Fruit fly (Drosophila melanogaster) whole organism, adult: ENCODE data around the gene E2f1.

ENCODE experiments used
- CG11617 ChIP-seq: fragments of 200-800 bp; sonication (Bioruptor generic); optimal IDR thresholded peaks from 2 replicates; lab custom pipeline; 2017; ENCODE audit warnings: mild to moderate bottlenecking, missing biosample characterization, missing genetic modification reagents, missing genetic modification characterization
- CG12768 ChIP-seq: fragments of 200-800 bp; sonication (Bioruptor generic); optimal IDR thresholded peaks from 2 replicates; lab custom pipeline; 2017; ENCODE audit warnings: missing biosample characterization, missing genetic modification characterization, mild to moderate bottlenecking, moderate library complexity, missing genetic modification reagents
- CG14711 ChIP-seq: fragments of 200-800 bp; sonication (Bioruptor generic); optimal IDR thresholded peaks from 2 replicates; lab custom pipeline; 2018; ENCODE audit warnings: missing biosample characterization, mild to moderate bottlenecking, missing genetic modification characterization, moderate library complexity
- CG1620 ChIP-seq: fragments of 200-800 bp; sonication (Bioruptor generic); optimal IDR thresholded peaks from 2 replicates; lab custom pipeline; 2016; ENCODE audit warnings: missing biosample characterization, missing genetic modification characterization
- CG33017 ChIP-seq: fragments of 200-800 bp; sonication (Bioruptor generic); optimal IDR thresholded peaks from 2 replicates; lab custom pipeline; 2018; ENCODE audit warnings: missing biosample characterization, mild to moderate bottlenecking, missing genetic modification characterization, moderate library complexity
- CG5204 ChIP-seq: fragments of 200-800 bp; sonication (Bioruptor generic); optimal IDR thresholded peaks from 2 replicates; lab custom pipeline; 2016; ENCODE audit warnings: missing biosample characterization, missing genetic modification characterization
- CG7045 ChIP-seq: fragments of 200-800 bp; sonication (Bioruptor generic); optimal IDR thresholded peaks from 2 replicates; lab custom pipeline; 2017; ENCODE audit warnings: missing biosample characterization, mild to moderate bottlenecking, missing genetic modification characterization
- CG7101 ChIP-seq: fragments of 200-800 bp; sonication (Bioruptor generic); optimal IDR thresholded peaks from 2 replicates; lab custom pipeline; 2018; ENCODE audit warnings: missing biosample characterization, mild to moderate bottlenecking, missing genetic modification characterization, moderate library complexity
- Clk ChIP-seq: fragments of 200-800 bp; sonication (Bioruptor generic); optimal IDR thresholded peaks from 2 replicates; lab custom pipeline; 2017; ENCODE audit warnings: missing biosample characterization, missing genetic modification characterization
- Crg-1 ChIP-seq: fragments of 200-800 bp; sonication (Bioruptor generic); optimal IDR thresholded peaks from 2 replicates; lab custom pipeline; 2016; ENCODE audit warnings: missing biosample characterization, missing genetic modification characterization
- Hr96 ChIP-seq: fragments of 200-800 bp; sonication (Bioruptor generic); optimal IDR thresholded peaks from 2 replicates; lab custom pipeline; 2016; ENCODE audit warnings: missing biosample characterization, missing genetic modification characterization
- Mnt ChIP-seq: fragments of 200-800 bp; sonication (Bioruptor generic); optimal IDR thresholded peaks from 2 replicates; lab custom pipeline; 2016; ENCODE audit warnings: missing biosample characterization, mild to moderate bottlenecking, missing genetic modification characterization
- bab1 ChIP-seq: fragments of 200-800 bp; sonication (Bioruptor generic); optimal IDR thresholded peaks from 3 replicates; lab custom pipeline; 2019; ENCODE audit warnings: missing biosample characterization, mild to moderate bottlenecking, missing genetic modification characterization, moderate library complexity
- cic ChIP-seq: fragments of 200-800 bp; sonication (Bioruptor generic); optimal IDR thresholded peaks from 2 replicates; lab custom pipeline; 2017; ENCODE audit warnings: missing biosample characterization, mild to moderate bottlenecking, missing genetic modification characterization, moderate library complexity
- cnc ChIP-seq, 2 experiments: fragments of >200 bp; optimal IDR thresholded peaks; 2 replicates each; lab custom pipeline; 2017
- kay ChIP-seq: fragments of 200-800 bp; sonication (Bioruptor generic); peaks from one replicate; lab custom pipeline; 2016; ENCODE audit warnings: missing biosample characterization, missing genetic modification characterization, borderline replicate concordance
- ovo ChIP-seq: fragments of 200-800 bp; sonication (Bioruptor generic); optimal IDR thresholded peaks from 2 replicates; lab custom pipeline; 2016; ENCODE audit warnings: missing biosample characterization, missing genetic modification characterization
- pad ChIP-seq: fragments of 200-800 bp; sonication (Bioruptor generic); optimal IDR thresholded peaks from 3 replicates; lab custom pipeline; 2017; ENCODE audit warnings: missing biosample characterization, missing genetic modification characterization, mild to moderate bottlenecking, moderate library complexity, missing genetic modification reagents
- tj ChIP-seq: fragments of 200-800 bp; sonication (Bioruptor generic); optimal IDR thresholded peaks from 3 replicates; lab custom pipeline; 2017; ENCODE audit warnings: missing biosample characterization, mild to moderate bottlenecking, missing genetic modification characterization, moderate library complexity
- toe ChIP-seq: fragments of 200-800 bp; sonication (Bioruptor generic); optimal IDR thresholded peaks from 2 replicates; lab custom pipeline; 2016; ENCODE audit warnings: missing biosample characterization, missing genetic modification characterization

Gene E2f1

DNA sequence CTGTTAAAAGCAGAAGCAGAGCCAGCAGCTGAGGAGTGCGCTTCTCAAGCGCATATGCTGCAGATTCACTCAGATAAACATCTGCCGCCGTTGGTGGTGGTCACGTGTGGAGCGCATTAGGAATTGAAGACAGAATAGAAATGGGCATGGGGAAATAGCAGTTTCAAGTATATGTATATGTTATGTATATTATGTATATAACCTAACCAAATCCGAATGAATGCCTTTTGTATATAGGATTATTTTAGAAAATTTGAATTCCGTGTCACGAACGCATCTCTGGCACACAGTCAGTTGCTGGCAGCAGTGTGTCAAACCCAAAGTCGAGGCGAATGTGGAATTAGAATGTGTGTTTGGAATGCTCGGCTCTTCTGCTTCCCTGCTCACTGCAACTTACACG is 30.4 kb upstream of the E2f1 start:
- TF ChIP-seq bab1 (GFP tag; lab: Kevin White, UChicago) (no peak), pad (no peak), kay (GFP tag; lab: Kevin White, UChicago) (no peak), CG7101 (no peak)

DNA sequence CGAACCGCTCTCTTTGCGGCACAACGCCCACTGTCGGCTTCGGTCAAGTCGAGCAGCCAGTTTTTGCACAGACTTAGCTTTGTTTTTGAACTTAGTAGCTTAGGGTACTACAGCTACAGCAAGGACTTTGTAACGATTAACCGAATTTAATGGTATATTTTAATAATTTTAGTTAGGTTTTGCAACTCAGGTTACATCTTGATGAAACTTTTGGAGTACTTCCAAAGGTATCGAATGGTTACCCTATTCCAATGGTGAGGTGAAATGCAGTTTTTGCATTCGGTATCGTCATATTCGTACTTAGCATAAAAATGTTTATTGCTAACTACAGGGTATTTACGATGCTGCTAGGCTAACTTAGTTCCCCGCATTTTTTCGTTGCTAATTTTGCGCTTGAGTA is 27.9 kb upstream of the E2f1 start:
- no peak for TF ChIP-seq Mnt (GFP tag; lab: Kevin White, UChicago)
- TF ChIP-seq CG1620: no peak
- no peak for TF ChIP-seq cnc (optimal IDR thresholded peaks at IDR 0.05; lab: Kevin White, UChicago)

DNA sequence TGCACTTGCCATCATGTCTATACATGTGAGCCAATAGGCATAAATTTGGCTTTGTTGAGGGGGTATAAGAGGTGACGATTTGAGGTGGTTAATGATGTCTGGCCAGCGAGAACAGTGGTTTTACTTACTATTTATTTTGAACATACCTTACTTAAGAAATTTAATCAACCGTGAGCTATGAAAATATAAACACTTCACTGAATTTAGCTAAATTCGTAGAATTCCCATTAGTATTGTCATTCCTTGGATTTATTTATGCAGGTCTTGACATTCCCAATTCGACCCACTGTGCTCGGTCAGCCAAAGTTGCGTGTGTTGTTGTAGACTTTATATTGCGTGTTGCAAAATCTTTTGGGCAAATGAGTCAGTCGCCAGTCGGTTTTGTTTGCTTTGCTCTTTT is 27.2 kb upstream of the E2f1 start:
- TF ChIP-seq toe (GFP tag; lab: Kevin White, UChicago): no peak
- no peak for TF ChIP-seq kay (GFP tag; lab: Kevin White, UChicago)
- no peak for TF ChIP-seq CG14711 (tag; lab: Kevin White, UChicago)
- TF ChIP-seq pad: no peak
- no peak for TF ChIP-seq cic
- TF ChIP-seq CG7101: no peak
- no peak for TF ChIP-seq Crg-1
- no peak for TF ChIP-seq CG12768 (GFP tag; lab: Kevin White, UChicago)
- no peak for TF ChIP-seq Hr96 (GFP tag; lab: Kevin White, UChicago)
- no peak for TF ChIP-seq Clk (GFP tag; lab: Kevin White, UChicago)
- TF ChIP-seq CG1620: no peak
- TF ChIP-seq CG5204 (GFP tag; lab: Kevin White, UChicago): no peak
- no peak for TF ChIP-seq CG33017 (tag; lab: Kevin White, UChicago)
- no peak for TF ChIP-seq tj (GFP tag; lab: Kevin White, UChicago)

DNA sequence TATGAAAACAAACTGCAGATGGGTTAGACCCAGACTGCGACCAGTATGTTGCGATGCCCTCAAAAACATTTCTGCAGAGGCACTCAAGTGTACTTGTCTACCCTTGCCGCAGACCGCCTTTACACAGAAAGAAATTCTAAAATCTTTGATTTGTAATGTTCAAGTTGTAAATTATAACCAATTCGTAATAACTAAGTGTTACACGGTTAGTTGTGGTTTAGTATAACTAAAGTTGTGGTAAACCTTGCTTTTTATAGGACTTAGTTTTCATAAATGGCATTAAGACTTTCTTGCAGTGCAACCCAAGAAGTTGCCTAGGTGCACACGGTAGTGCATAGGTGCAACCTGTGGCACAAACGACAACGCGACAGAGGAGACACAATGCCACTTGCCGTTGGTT is 21.4 kb upstream of the E2f1 start:
- TF ChIP-seq CG7101 (no peak), CG12768 (GFP tag; lab: Kevin White, UChicago) (no peak), CG33017 (tag; lab: Kevin White, UChicago) (no peak), CG7045 (no peak), pad (no peak), Clk (GFP tag; lab: Kevin White, UChicago) (no peak), CG5204 (GFP tag; lab: Kevin White, UChicago) (no peak), kay (GFP tag; lab: Kevin White, UChicago) (no peak), CG11617 (GFP tag; lab: Kevin White, UChicago) (no peak), Crg-1 (no peak), CG14711 (tag; lab: Kevin White, UChicago) (no peak), cic (no peak), tj (GFP tag; lab: Kevin White, UChicago) (no peak), ovo (GFP tag; lab: Kevin White, UChicago) (no peak), cnc (optimal IDR thresholded peaks at IDR 0.05; lab: Kevin White, UChicago) (no peak), toe (GFP tag; lab: Kevin White, UChicago) (no peak), CG1620 (no peak), bab1 (GFP tag; lab: Kevin White, UChicago) (no peak)

DNA sequence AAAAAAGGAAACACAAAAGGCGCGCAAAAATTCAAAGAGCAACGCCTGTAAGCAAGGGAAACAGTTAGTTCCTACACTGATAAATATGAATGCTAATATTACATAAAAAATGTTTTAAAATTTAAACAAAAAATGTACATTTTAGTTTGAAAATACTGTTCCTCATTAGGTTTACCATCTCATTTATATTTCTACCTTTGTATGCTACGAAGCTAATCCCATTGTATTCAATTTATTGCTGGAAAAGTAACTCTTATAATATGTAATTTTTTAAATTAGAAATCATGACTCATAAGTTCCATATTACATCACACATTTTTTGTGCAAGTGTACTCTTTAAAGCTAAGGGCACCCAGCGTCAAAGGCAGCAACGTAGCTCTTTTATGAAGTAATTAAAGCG is 18.6 kb upstream of the E2f1 start:
- no peak for TF ChIP-seq Clk (GFP tag; lab: Kevin White, UChicago)
- TF ChIP-seq bab1 (GFP tag; lab: Kevin White, UChicago): no peak
- no peak for TF ChIP-seq toe (GFP tag; lab: Kevin White, UChicago)
- TF ChIP-seq ovo (GFP tag; lab: Kevin White, UChicago): no peak
- TF ChIP-seq Crg-1: no peak
- TF ChIP-seq cnc (optimal IDR thresholded peaks at IDR 0.05; lab: Kevin White, UChicago): no peak
- no peak for TF ChIP-seq CG14711 (tag; lab: Kevin White, UChicago)
- no peak for TF ChIP-seq CG12768 (GFP tag; lab: Kevin White, UChicago)

DNA sequence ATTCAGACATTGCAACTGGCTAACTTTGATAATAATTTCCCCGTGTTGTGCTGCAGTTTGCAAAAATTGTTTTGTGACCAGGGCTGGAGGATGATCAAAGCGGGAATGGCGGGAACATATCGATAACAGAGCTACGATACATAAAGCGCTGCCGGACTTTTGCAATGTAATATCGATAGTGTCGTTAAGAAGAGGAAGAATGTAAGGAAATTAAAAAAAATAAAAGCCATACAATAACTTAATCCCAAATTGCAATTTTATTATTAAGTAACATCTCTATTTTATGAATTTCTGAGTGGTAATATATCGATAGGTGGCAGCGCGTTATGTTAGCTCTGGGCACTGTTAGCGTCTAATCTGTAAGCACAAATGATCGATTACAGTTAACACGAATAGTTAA is 11.0 kb upstream of the E2f1 start, which contains the start of gene PolA1:
PolA1 (minus strand) TSS at position 115 of the 400 bp plus-strand sequence.
- TF ChIP-seq CG5204 (GFP tag; lab: Kevin White, UChicago): peak; percentile 32
- TF ChIP-seq tj (GFP tag; lab: Kevin White, UChicago): peak; percentile 54
- peak; percentile 10 for TF ChIP-seq CG1620
- TF ChIP-seq bab1 (GFP tag; lab: Kevin White, UChicago): peak; percentile 22
- no peak for TF ChIP-seq ovo (GFP tag; lab: Kevin White, UChicago)
- TF ChIP-seq Crg-1: no peak
- TF ChIP-seq Clk (GFP tag; lab: Kevin White, UChicago): no peak
- no peak for TF ChIP-seq CG11617 (GFP tag; lab: Kevin White, UChicago)
- TF ChIP-seq kay (GFP tag; lab: Kevin White, UChicago): no peak
- TF ChIP-seq Hr96 (GFP tag; lab: Kevin White, UChicago): no peak
- TF ChIP-seq CG14711 (tag; lab: Kevin White, UChicago): peak; percentile 17
- no peak for TF ChIP-seq CG33017 (tag; lab: Kevin White, UChicago)

DNA sequence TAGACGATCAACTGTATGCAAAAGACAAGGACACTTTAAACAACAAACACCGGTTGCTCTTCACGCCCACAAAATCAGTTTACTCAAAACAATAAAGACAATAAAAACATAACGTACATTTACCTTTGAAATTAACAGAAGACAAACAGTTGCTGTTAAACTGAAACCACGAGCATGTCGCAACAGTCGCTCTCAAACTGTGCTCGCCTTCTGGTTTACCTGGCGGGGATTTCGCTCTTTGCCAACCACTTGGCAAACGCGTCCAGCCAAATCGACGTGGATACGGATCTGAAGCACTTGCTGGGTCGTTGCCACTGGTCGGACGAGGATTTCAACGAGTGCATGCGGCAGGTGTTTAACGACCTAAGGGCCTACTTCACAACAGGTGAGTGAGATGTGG is 4.7 kb upstream of the E2f1 start:
- no peak for TF ChIP-seq Hr96 (GFP tag; lab: Kevin White, UChicago)

DNA sequence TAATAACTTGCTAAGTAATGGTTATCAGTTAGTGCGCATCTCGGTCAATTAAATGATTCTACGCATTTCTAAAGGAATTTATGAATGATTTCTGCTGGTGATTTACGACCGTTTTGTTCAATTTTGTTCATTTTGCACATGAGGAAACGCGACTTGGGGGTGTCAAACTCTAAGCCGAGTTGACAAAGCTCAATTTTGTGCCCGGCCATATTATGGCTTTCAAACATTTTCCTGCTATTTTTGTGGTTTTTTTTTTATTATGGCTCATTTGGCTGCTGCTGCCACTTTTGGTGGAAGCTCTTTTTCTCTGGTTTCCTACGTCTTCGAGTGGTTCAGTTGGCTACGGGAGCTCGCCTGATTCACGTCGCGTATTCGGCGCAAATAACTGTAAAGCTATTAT is 3.4 kb upstream of the E2f1 start, which contains the start of gene Jhbp16:
Jhbp16 (plus strand) TSS at position 301 of the 400 bp plus-strand sequence.
- TF ChIP-seq kay (GFP tag; lab: Kevin White, UChicago): no peak
- no peak for TF ChIP-seq pad
- no peak for TF ChIP-seq Mnt (GFP tag; lab: Kevin White, UChicago)
- no peak for TF ChIP-seq CG11617 (GFP tag; lab: Kevin White, UChicago)
- no peak for TF ChIP-seq Hr96 (GFP tag; lab: Kevin White, UChicago)
- no peak for TF ChIP-seq CG1620
- TF ChIP-seq CG33017 (tag; lab: Kevin White, UChicago): no peak
- TF ChIP-seq Crg-1: no peak
- TF ChIP-seq CG14711 (tag; lab: Kevin White, UChicago): no peak
- TF ChIP-seq CG7101: no peak
- TF ChIP-seq CG7045: no peak
- TF ChIP-seq toe (GFP tag; lab: Kevin White, UChicago): no peak
- TF ChIP-seq cnc (optimal IDR thresholded peaks at IDR 0.05; lab: Kevin White, UChicago): no peak
- TF ChIP-seq Clk (GFP tag; lab: Kevin White, UChicago): no peak
- TF ChIP-seq ovo (GFP tag; lab: Kevin White, UChicago): no peak
- no peak for TF ChIP-seq cic
- TF ChIP-seq CG5204 (GFP tag; lab: Kevin White, UChicago): no peak
- no peak for TF ChIP-seq CG12768 (GFP tag; lab: Kevin White, UChicago)
- TF ChIP-seq bab1 (GFP tag; lab: Kevin White, UChicago): no peak
- no peak for TF ChIP-seq tj (GFP tag; lab: Kevin White, UChicago)
